Worm (Caenorhabditis elegans) whole organism, mixed stage, embryonic: ENCODE results near the gene F35D11.3.

Experiments
- M03D4.4 ChIP-seq: sonication (generic microtip); optimal IDR thresholded peaks from 2 replicates; lab custom pipeline; 2017; ENCODE audit warnings: mild to moderate bottlenecking, missing genetic modification characterization, missing compliant biosample characterization
- bed-3 ChIP-seq: fragments of 200-800 bp; sonication (Bioruptor generic); optimal IDR thresholded peaks from 3 replicates; lab custom pipeline; 2018; ENCODE audit warnings: mild to moderate bottlenecking, missing genetic modification characterization, moderate library complexity, missing compliant biosample characterization
- blmp-1 ChIP-seq: fragments of 150-350 bp; optimal IDR thresholded peaks from 2 replicates; lab custom pipeline; 2014; ENCODE audit warnings: missing biosample characterization, missing genetic modification characterization
- ceh-39 ChIP-seq: fragments of 150-350 bp; optimal IDR thresholded peaks from 2 replicates; lab custom pipeline; 2014; ENCODE audit warnings: missing biosample characterization, missing genetic modification characterization
- ceh-43 ChIP-seq: fragments of 200-800 bp; sonication (Bioruptor generic); optimal IDR thresholded peaks from 2 replicates; lab custom pipeline; 2018; ENCODE audit warnings: mild to moderate bottlenecking, missing genetic modification characterization, moderate library complexity, missing compliant biosample characterization
- ceh-83 ChIP-seq: fragments of 200-800 bp; sonication (Bioruptor generic); optimal IDR thresholded peaks from 2 replicates; lab custom pipeline; 2018; ENCODE audit warnings: mild to moderate bottlenecking, missing genetic modification characterization, missing compliant biosample characterization
- ces-1 ChIP-seq: fragments of 150-350 bp; optimal IDR thresholded peaks from 2 replicates; lab custom pipeline; 2014; ENCODE audit warnings: missing biosample characterization, missing genetic modification reagents, missing genetic modification characterization
- cnd-1 ChIP-seq: fragments of 200-800 bp; sonication (Bioruptor generic); optimal IDR thresholded peaks from 2 replicates; lab custom pipeline; 2018; ENCODE audit warnings: mild to moderate bottlenecking, missing genetic modification characterization, missing compliant biosample characterization
- drap-1 ChIP-seq: fragments of 200-800 bp; sonication (Bioruptor generic); optimal IDR thresholded peaks from 3 replicates; lab custom pipeline; 2018; ENCODE audit warnings: mild to moderate bottlenecking, missing genetic modification characterization, missing compliant biosample characterization
- elt-3 ChIP-seq: fragments of 150-350 bp; optimal IDR thresholded peaks from 2 replicates; lab custom pipeline; 2014; ENCODE audit warnings: missing biosample characterization, missing genetic modification characterization
- flh-1 ChIP-seq: fragments of 200-800 bp; sonication (Bioruptor generic); optimal IDR thresholded peaks from 2 replicates; lab custom pipeline; 2018; ENCODE audit warnings: mild to moderate bottlenecking, missing genetic modification characterization, moderate library complexity, missing compliant biosample characterization
- ham-2 ChIP-seq: fragments of 200-800 bp; sonication (Bioruptor generic); optimal IDR thresholded peaks from 2 replicates; lab custom pipeline; 2018; ENCODE audit warnings: mild to moderate bottlenecking, missing genetic modification characterization, missing compliant biosample characterization
- hlh-1 ChIP-seq: fragments of 150-350 bp; optimal IDR thresholded peaks from 2 replicates; lab custom pipeline; 2014; ENCODE audit warnings: missing biosample characterization, missing genetic modification reagents, missing genetic modification characterization
- lin-13 ChIP-seq: fragments of 150-350 bp; optimal IDR thresholded peaks from 2 replicates; lab custom pipeline; 2014; ENCODE audit warnings: missing biosample characterization, missing genetic modification characterization
- lin-32 ChIP-seq: fragments of 200-800 bp; sonication (Bioruptor generic); optimal IDR thresholded peaks from 2 replicates; lab custom pipeline; 2018; ENCODE audit warnings: mild to moderate bottlenecking, missing genetic modification characterization, missing compliant biosample characterization
- mab-5 ChIP-seq: fragments of 150-350 bp; optimal IDR thresholded peaks from 2 replicates; lab custom pipeline; 2014; ENCODE audit warnings: missing biosample characterization, missing genetic modification characterization
- mep-1 ChIP-seq: fragments of 150-350 bp; optimal IDR thresholded peaks from 2 replicates; lab custom pipeline; 2017; ENCODE audit warnings: missing biosample characterization, missing genetic modification reagents, missing genetic modification characterization, inconsistent platforms
- mls-2 ChIP-seq: sonication (generic microtip); optimal IDR thresholded peaks from 2 replicates; lab custom pipeline; 2016; ENCODE audit warnings: mild to moderate bottlenecking, missing genetic modification characterization, moderate library complexity, missing compliant biosample characterization
- nhr-2 ChIP-seq: fragments of 150-350 bp; optimal IDR thresholded peaks from 2 replicates; lab custom pipeline; 2014; ENCODE audit warnings: missing biosample characterization, missing genetic modification characterization
- nhr-237 ChIP-seq: fragments of 150-350 bp; optimal IDR thresholded peaks from 2 replicates; lab custom pipeline; 2014; ENCODE audit warnings: missing biosample characterization, missing genetic modification characterization
- nhr-76 ChIP-seq: sonication (generic microtip); optimal IDR thresholded peaks from 2 replicates; lab custom pipeline; 2017; ENCODE audit warnings: missing biosample characterization, missing genetic modification characterization
- sem-2 ChIP-seq: fragments of 200-800 bp; sonication (Bioruptor generic); optimal IDR thresholded peaks from 2 replicates; lab custom pipeline; 2018; ENCODE audit warnings: mild to moderate bottlenecking, missing genetic modification characterization, missing compliant biosample characterization
- snpc-4 ChIP-seq: fragments of 150-350 bp; optimal IDR thresholded peaks from 2 replicates; lab custom pipeline; 2014; ENCODE audit warnings: missing biosample characterization, missing genetic modification characterization
- sptf-1 ChIP-seq: sonication (generic microtip); optimal IDR thresholded peaks from 2 replicates; lab custom pipeline; 2017; ENCODE audit warnings: mild to moderate bottlenecking, missing genetic modification characterization, moderate library complexity, missing compliant biosample characterization
- tbx-8 ChIP-seq: fragments of 200-800 bp; sonication (Bioruptor generic); optimal IDR thresholded peaks from 2 replicates; lab custom pipeline; 2018; ENCODE audit warnings: mild to moderate bottlenecking, missing genetic modification characterization, moderate library complexity, missing compliant biosample characterization
- unc-120 ChIP-seq: sonication (generic microtip); optimal IDR thresholded peaks from 2 replicates; lab custom pipeline; 2017; ENCODE audit warnings: missing genetic modification characterization, missing compliant biosample characterization; ENCODE audit not compliant: poor library complexity, severe bottlenecking
- unc-39 ChIP-seq: fragments of 150-350 bp; optimal IDR thresholded peaks from 2 replicates; lab custom pipeline; 2014; ENCODE audit warnings: missing biosample characterization, missing genetic modification characterization
- unc-62 ChIP-seq: fragments of 150-350 bp; optimal IDR thresholded peaks from 2 replicates; lab custom pipeline; 2014; ENCODE audit warnings: missing biosample characterization, missing genetic modification reagents, missing genetic modification characterization
- zip-8 ChIP-seq: fragments of 150-350 bp; optimal IDR thresholded peaks from 2 replicates; lab custom pipeline; 2014; ENCODE audit warnings: missing biosample characterization, missing genetic modification characterization

F35D11.3 gene

DNA sequence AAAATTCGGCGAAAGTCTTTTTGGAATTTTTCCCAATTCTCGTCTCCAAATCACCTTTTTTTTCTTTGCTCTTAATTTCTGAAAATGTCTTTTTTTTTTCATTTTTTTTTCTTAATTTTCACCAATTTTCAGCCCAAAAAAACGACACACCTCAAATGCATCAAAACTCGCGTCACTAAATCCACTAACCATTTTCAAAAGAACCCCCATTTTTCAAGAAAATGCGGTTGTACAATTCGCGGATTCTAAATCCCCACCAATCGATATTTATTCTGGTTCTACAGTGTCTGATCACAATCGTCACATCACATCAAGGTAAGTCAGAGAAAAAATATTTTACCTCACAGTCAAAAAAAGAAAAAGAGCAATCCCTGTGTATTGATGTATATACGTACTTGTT is 36.3 kb upstream of the F35D11.3 start, which contains the start of gene vab-1:
vab-1 (plus strand) TSS at position 133 of the 400 bp plus-strand sequence.
- TF ChIP-seq drap-1 (GFP tag; lab: Kevin White, UChicago) (no peak), mls-2 (tag; lab: Kevin White, UChicago) (no peak), hlh-1 (tag; lab: Kevin White, UChicago) (no peak), nhr-237 (tag; lab: Kevin White, UChicago) (no peak), zip-8 (tag; lab: Kevin White, UChicago) (no peak), blmp-1 (tag; lab: Kevin White, UChicago) (no peak), lin-13 (tag; lab: Kevin White, UChicago) (no peak), ceh-39 (tag; lab: Kevin White, UChicago) (no peak), bed-3 (no peak), elt-3 (tag; lab: Kevin White, UChicago) (no peak), ham-2 (no peak), unc-39 (tag; lab: Kevin White, UChicago) (no peak), mab-5 (no peak), M03D4.4 (tag; lab: Kevin White, UChicago) (no peak), ceh-43 (GFP tag; lab: Kevin White, UChicago) (no peak), mep-1 (tag; lab: Kevin White, UChicago) (no peak), nhr-76 (tag; lab: Kevin White, UChicago) (no peak)

DNA sequence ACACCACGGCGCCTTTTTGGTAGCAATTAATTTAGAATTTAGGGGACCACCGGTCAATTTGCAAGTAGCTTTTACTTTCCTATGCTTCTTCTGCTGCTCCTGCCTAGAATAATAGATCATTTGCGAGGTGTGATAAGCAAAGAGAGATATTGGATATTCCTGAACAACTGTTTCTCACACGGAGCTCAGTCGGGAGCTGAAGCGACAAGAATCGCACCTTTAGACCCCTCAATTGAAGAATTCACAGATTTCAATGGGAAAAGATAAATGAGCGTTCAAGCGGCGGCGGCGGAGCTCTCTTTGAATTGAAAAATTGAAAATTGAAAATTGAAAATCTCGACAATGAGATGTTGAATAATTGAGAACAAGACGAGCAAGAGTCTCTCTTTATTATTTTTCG is 35.6 kb upstream of the F35D11.3 start:
- TF ChIP-seq unc-120 (tag; lab: Kevin White, UChicago) (peak; percentile 4), hlh-1 (tag; lab: Kevin White, UChicago) (peak; percentile 92), M03D4.4 (tag; lab: Kevin White, UChicago) (no peak)
- TF ChIP-seq, all 35 proteins: peak for 2

DNA sequence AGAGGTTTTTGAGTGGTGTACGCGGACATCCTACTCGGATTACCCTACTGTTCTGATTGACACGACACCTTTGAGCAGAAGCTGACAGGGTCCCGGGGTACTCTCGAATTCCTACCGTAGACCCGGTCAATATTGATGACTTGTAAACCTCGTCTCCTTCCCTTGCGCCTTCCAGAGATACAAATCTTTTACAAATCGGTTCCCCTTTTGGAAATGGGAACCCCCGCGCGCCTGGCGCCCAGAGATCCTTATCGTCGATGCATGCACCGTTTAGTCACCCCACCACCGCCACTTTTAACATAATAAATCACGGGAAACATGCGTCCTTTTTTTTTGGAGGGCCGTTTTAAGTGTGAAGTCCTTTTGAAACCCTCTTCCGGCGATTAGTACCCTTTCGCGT is 35.1 kb upstream of the F35D11.3 start:
- TF ChIP-seq lin-32 (no peak), ceh-83 (GFP tag; lab: Kevin White, UChicago) (no peak), mab-5 (no peak), flh-1 (GFP tag; lab: Kevin White, UChicago) (no peak), nhr-237 (tag; lab: Kevin White, UChicago) (no peak), elt-3 (tag; lab: Kevin White, UChicago) (no peak), mep-1 (tag; lab: Kevin White, UChicago) (no peak), unc-120 (tag; lab: Kevin White, UChicago) (no peak), drap-1 (GFP tag; lab: Kevin White, UChicago) (no peak), bed-3 (no peak), ces-1 (GFP tag; lab: Kevin White, UChicago) (no peak), unc-62 (no peak), ham-2 (no peak), cnd-1 (tag; lab: Kevin White, UChicago) (no peak), unc-39 (tag; lab: Kevin White, UChicago) (no peak), tbx-8 (GFP tag; lab: Kevin White, UChicago) (no peak), snpc-4 (tag; lab: Kevin White, UChicago) (no peak), blmp-1 (tag; lab: Kevin White, UChicago) (no peak)

DNA sequence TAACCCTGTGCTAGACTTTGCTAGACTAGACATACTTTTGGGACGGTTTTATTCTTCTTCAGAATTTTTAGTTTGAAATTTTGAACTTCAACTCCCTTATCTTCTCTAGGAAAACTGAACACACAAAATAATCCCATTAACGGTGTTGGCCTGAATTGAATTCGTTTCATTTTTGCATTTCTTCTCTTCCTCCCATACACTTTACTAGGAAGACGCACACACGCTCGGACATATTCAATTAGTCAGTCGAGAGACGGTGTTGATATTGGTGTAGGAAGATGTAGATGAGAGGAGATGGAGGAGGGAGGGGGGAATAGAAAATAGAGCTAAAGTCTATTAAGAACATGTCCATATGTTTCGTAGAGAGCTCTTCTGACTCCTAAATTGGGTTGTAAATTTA is 33.5 kb upstream of the F35D11.3 start:
- TF ChIP-seq nhr-237 (tag; lab: Kevin White, UChicago) (no peak), ces-1 (GFP tag; lab: Kevin White, UChicago) (peak; percentile 98)

DNA sequence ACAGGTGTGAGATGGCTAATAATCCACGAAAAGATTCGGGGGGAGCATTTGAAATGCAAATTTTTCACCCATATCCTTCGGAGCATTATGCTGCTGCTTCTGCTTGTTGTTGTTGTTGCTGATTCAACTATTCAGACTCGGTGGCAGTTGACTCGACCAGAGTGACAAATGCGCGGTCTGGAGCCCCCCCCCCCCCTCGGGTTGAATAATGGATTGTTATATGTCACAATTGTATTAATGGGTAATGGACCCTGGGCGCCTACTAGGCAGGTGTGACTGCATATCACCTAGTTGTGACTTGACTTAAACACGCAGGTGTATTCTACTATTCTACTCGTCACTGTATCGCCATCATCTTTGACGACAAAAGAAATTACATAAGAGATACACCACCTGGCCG is 32.6 kb upstream of the F35D11.3 start:
- TF ChIP-seq sptf-1 (tag; lab: Kevin White, UChicago) (peak; percentile 49), M03D4.4 (tag; lab: Kevin White, UChicago) (no peak)

DNA sequence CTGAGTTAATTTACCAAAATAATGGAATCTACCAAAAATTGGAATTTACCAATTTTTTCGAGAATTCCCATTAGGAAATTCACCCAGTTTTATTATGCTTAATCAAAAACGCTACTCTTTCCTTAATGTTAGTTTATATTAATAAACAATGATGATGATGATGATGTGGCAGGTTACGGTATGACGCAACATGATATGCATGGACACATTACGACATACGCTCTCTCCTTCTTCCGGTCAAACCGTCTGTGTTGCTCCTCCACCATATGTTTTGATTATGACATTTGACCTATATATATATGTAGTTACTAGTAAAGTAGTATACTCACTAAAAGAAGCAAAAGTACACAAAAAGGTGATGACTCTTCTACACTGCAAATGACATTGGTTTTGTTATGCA is 30.8 kb upstream of the F35D11.3 start:
- TF ChIP-seq cnd-1 (tag; lab: Kevin White, UChicago) (peak; percentile 61), nhr-2 (tag; lab: Kevin White, UChicago) (peak; percentile 99), mls-2 (tag; lab: Kevin White, UChicago) (no peak), lin-32 (peak; percentile 46), sem-2 (GFP tag; lab: Kevin White, UChicago) (no peak), zip-8 (tag; lab: Kevin White, UChicago) (peak; percentile 92), unc-62 (peak; percentile 52)
